Fruit fly (Drosophila melanogaster) whole organism, embryonic: ENCODE data around the gene CG6163.

ENCODE experiments used
- Ada2b ChIP-seq: fragments of 200-800 bp; sonication (Bioruptor generic); IDR thresholded peaks from 2 replicates; pipeline ENCODE4 v1.3.6; 2022; ENCODE audit warnings: missing biosample characterization, missing genetic modification characterization
- Bgb ChIP-seq: fragments of 200-800 bp; sonication (Bioruptor generic); IDR thresholded peaks from 2 replicates; pipeline ENCODE4 v1.3.6; 2022; ENCODE audit warnings: missing biosample characterization, missing genetic modification characterization; ENCODE audit not compliant: partially characterized antibody
- CG10274 ChIP-seq: fragments of 200-800 bp; sonication (Bioruptor generic); optimal IDR thresholded peaks from 3 replicates; lab custom pipeline; 2017; ENCODE audit warnings: missing biosample characterization, mild to moderate bottlenecking, missing genetic modification characterization
- CG10366 ChIP-seq: fragments of 200-800 bp; sonication (Bioruptor generic); IDR thresholded peaks from 2 replicates; pipeline ENCODE4 v1.3.6; 2022; ENCODE audit warnings: missing biosample characterization, missing genetic modification characterization
- CG11398 ChIP-seq: fragments of 200-800 bp; sonication (Bioruptor generic); optimal IDR thresholded peaks from 2 replicates; lab custom pipeline; 2016; ENCODE audit warnings: missing biosample characterization, missing genetic modification characterization
- CG11456 ChIP-seq: fragments of 200-800 bp; sonication (Bioruptor generic); IDR thresholded peaks from 3 replicates; pipeline ENCODE4 v1.3.6; 2022; ENCODE audit warnings: missing biosample characterization, missing genetic modification characterization
- CG13296 ChIP-seq: fragments of 200-800 bp; sonication (Bioruptor generic); optimal IDR thresholded peaks from 3 replicates; lab custom pipeline; 2018; ENCODE audit warnings: missing biosample characterization, mild to moderate bottlenecking, missing genetic modification characterization
- CG13624 ChIP-seq: fragments of 200-800 bp; sonication (Bioruptor generic); optimal IDR thresholded peaks from 2 replicates; lab custom pipeline; 2016; ENCODE audit warnings: missing biosample characterization, missing genetic modification characterization
- CG14860 ChIP-seq: fragments of 200-800 bp; sonication (Bioruptor generic); IDR thresholded peaks from 3 replicates; pipeline ENCODE4 v1.3.6; 2022; ENCODE audit warnings: missing biosample characterization, missing genetic modification characterization; ENCODE audit not compliant: partially characterized antibody
- CG15479 ChIP-seq: fragments of 200-800 bp; sonication (Bioruptor generic); optimal IDR thresholded peaks from 3 replicates; lab custom pipeline; 2019; ENCODE audit warnings: missing biosample characterization, mild to moderate bottlenecking, missing genetic modification characterization, moderate library complexity
- CG1647 ChIP-seq: fragments of 200-800 bp; sonication (Bioruptor generic); optimal IDR thresholded peaks from 3 replicates; lab custom pipeline; 2016; ENCODE audit warnings: missing biosample characterization, missing genetic modification characterization
- CG17186 ChIP-seq: fragments of 200-800 bp; sonication (Bioruptor generic); optimal IDR thresholded peaks from 3 replicates; lab custom pipeline; 2017; ENCODE audit warnings: missing biosample characterization, missing genetic modification reagents, missing genetic modification characterization
- CG17912 ChIP-seq: fragments of 200-800 bp; sonication (Bioruptor generic); optimal IDR thresholded peaks from 2 replicates; lab custom pipeline; 2018; ENCODE audit warnings: missing biosample characterization, mild to moderate bottlenecking, missing genetic modification characterization
- CG2889 ChIP-seq: fragments of 200-800 bp; sonication (Bioruptor generic); IDR thresholded peaks from 3 replicates; pipeline ENCODE4 v1.3.6; 2022; ENCODE audit warnings: missing biosample characterization, missing genetic modification characterization
- CG3065 ChIP-seq: fragments of 200-800 bp; sonication (Bioruptor generic); optimal IDR thresholded peaks from 2 replicates; lab custom pipeline; 2016; ENCODE audit warnings: missing biosample characterization, missing genetic modification characterization
- CG3838 ChIP-seq: fragments of 200-800 bp; sonication (Bioruptor generic); optimal IDR thresholded peaks from 3 replicates; lab custom pipeline; 2016; ENCODE audit warnings: missing biosample characterization, missing genetic modification characterization
- CG4820 ChIP-seq: fragments of 200-800 bp; sonication (Bioruptor generic); optimal IDR thresholded peaks from 3 replicates; lab custom pipeline; 2016; ENCODE audit warnings: missing biosample characterization, missing genetic modification characterization
- CG5953 ChIP-seq: fragments of 200-800 bp; sonication (Bioruptor generic); IDR thresholded peaks from 2 replicates; pipeline ENCODE4 v1.3.6; 2022; ENCODE audit warnings: missing biosample characterization, missing genetic modification characterization
- CG7372 ChIP-seq: fragments of 200-800 bp; sonication (Bioruptor generic); IDR thresholded peaks from 2 replicates; pipeline ENCODE4 v1.3.6; 2022; ENCODE audit warnings: missing biosample characterization, missing genetic modification characterization
- CG7963 ChIP-seq: fragments of 200-800 bp; sonication (Bioruptor generic); IDR thresholded peaks from 3 replicates; pipeline ENCODE4 v1.3.6; 2022; ENCODE audit warnings: missing biosample characterization, missing genetic modification characterization; ENCODE audit not compliant: partially characterized antibody
- CG9932 ChIP-seq: fragments of 200-800 bp; sonication (Bioruptor generic); IDR thresholded peaks from 2 replicates; pipeline ENCODE4 v1.3.6; 2022; ENCODE audit warnings: missing biosample characterization, missing genetic modification characterization
- CTCF ChIP-seq: fragments of 200-800 bp; sonication (Bioruptor generic); optimal IDR thresholded peaks from 2 replicates; lab custom pipeline; 2017; ENCODE audit warnings: missing biosample characterization, mild to moderate bottlenecking, missing genetic modification characterization, moderate library complexity
- Chrac-16 ChIP-seq: fragments of 200-800 bp; sonication (Bioruptor generic); optimal IDR thresholded peaks from 3 replicates; lab custom pipeline; 2016; ENCODE audit warnings: missing biosample characterization, missing genetic modification characterization
- Dad ChIP-seq: fragments of 200-800 bp; sonication (Bioruptor generic); optimal IDR thresholded peaks from 3 replicates; lab custom pipeline; 2016; ENCODE audit warnings: missing biosample characterization, missing genetic modification characterization
- Deaf1 ChIP-seq: fragments of 200-800 bp; optimal IDR thresholded peaks from 3 replicates; lab custom pipeline; 2019; ENCODE audit warnings: missing biosample characterization, mild to moderate bottlenecking, missing genetic modification characterization, moderate library complexity
- Dek ChIP-seq: fragments of 200-800 bp; sonication (Bioruptor generic); optimal IDR thresholded peaks from 3 replicates; lab custom pipeline; 2019; ENCODE audit warnings: missing biosample characterization, mild to moderate bottlenecking, missing genetic modification characterization, moderate library complexity
- Doc2 ChIP-seq: fragments of 200-800 bp; sonication (Bioruptor generic); IDR thresholded peaks from 2 replicates; pipeline ENCODE4 v1.3.6; 2022; ENCODE audit warnings: missing biosample characterization, missing genetic modification characterization
- Ets97D ChIP-seq: fragments of 200-800 bp; sonication (Bioruptor generic); optimal IDR thresholded peaks from 3 replicates; lab custom pipeline; 2016; ENCODE audit warnings: missing biosample characterization, missing genetic modification characterization
- Fer3 ChIP-seq: fragments of 200-800 bp; sonication (Bioruptor generic); optimal IDR thresholded peaks from 2 replicates; lab custom pipeline; 2018; ENCODE audit warnings: missing biosample characterization, mild to moderate bottlenecking, missing genetic modification characterization, moderate library complexity
- H2.0 ChIP-seq: fragments of 200-800 bp; sonication (Bioruptor generic); IDR thresholded peaks from 2 replicates; pipeline ENCODE4 v1.3.6; 2022; ENCODE audit warnings: missing biosample characterization, missing genetic modification characterization
- HLHmδ ChIP-seq: fragments of 200-800 bp; sonication (Bioruptor generic); optimal IDR thresholded peaks from 2 replicates; lab custom pipeline; 2018; ENCODE audit warnings: missing biosample characterization, mild to moderate bottlenecking, missing genetic modification characterization, moderate library complexity
- Lim3 ChIP-seq: fragments of 200-800 bp; sonication (Bioruptor generic); IDR thresholded peaks from 2 replicates; pipeline ENCODE4 v1.3.6; 2022; ENCODE audit warnings: missing biosample characterization, missing genetic modification characterization
- Max ChIP-seq: fragments of 200-800 bp; sonication (Bioruptor generic); optimal IDR thresholded peaks from 2 replicates; lab custom pipeline; 2016; ENCODE audit warnings: missing biosample characterization, mild to moderate bottlenecking, missing genetic modification characterization
- Myb ChIP-seq: fragments of 200-800 bp; sonication (Bioruptor generic); optimal IDR thresholded peaks from 2 replicates; lab custom pipeline; 2016; ENCODE audit warnings: missing biosample characterization, missing genetic modification characterization
- Oaz ChIP-seq: fragments of 200-800 bp; sonication (Bioruptor generic); IDR thresholded peaks from 2 replicates; pipeline ENCODE4 v1.3.6; 2022; ENCODE audit warnings: missing biosample characterization, missing genetic modification characterization
- Trl ChIP-seq, 3 experiments: fragments of >200 bp in 2 of 3; fragments of 200-800 bp in 1 of 3; sonication (Bioruptor generic) in 1 of 3; optimal IDR thresholded peaks; 2 replicates in 1 of 3; 3 replicates in 2 of 3; lab custom pipeline; 2016 to 2017; ENCODE audit warnings: missing biosample characterization in 1 of 3, missing genetic modification characterization in 1 of 3
- bab2 ChIP-seq: fragments of 200-800 bp; sonication (Bioruptor generic); optimal IDR thresholded peaks from 2 replicates; lab custom pipeline; 2016; ENCODE audit warnings: missing biosample characterization, missing genetic modification characterization
- dysf ChIP-seq: fragments of 200-800 bp; sonication (Bioruptor generic); IDR thresholded peaks from 3 replicates; pipeline ENCODE4 v1.3.6; 2022; ENCODE audit warnings: missing biosample characterization, missing genetic modification characterization
- eve ChIP-seq, 2 experiments: fragments of >200 bp; optimal IDR thresholded peaks; 2 replicates each; lab custom pipeline; 2017; ENCODE audit warnings: missing biosample characterization in 2 of 2, missing genetic modification characterization in 2 of 2
- gcm ChIP-seq: fragments of 200-800 bp; sonication (Bioruptor generic); optimal IDR thresholded peaks from 2 replicates; lab custom pipeline; 2019; ENCODE audit warnings: missing biosample characterization, mild to moderate bottlenecking, missing genetic modification characterization, moderate library complexity
- gcm2 ChIP-seq: fragments of 200-800 bp; sonication (Bioruptor generic); optimal IDR thresholded peaks from 2 replicates; lab custom pipeline; 2016; ENCODE audit warnings: missing biosample characterization, missing genetic modification characterization
- gem ChIP-seq: fragments of 200-800 bp; sonication (Bioruptor generic); optimal IDR thresholded peaks from 2 replicates; lab custom pipeline; 2019; ENCODE audit warnings: missing biosample characterization, mild to moderate bottlenecking, missing genetic modification characterization, moderate library complexity
- grn ChIP-seq: fragments of 200-800 bp; sonication (Bioruptor generic); optimal IDR thresholded peaks from 3 replicates; lab custom pipeline; 2017; ENCODE audit warnings: missing biosample characterization, missing genetic modification characterization
- hbn ChIP-seq: fragments of 200-800 bp; sonication (Bioruptor generic); IDR thresholded peaks from 2 replicates; pipeline ENCODE4 v1.3.6; 2022; ENCODE audit warnings: missing biosample characterization, missing genetic modification characterization; ENCODE audit not compliant: partially characterized antibody
- nerfin-2 ChIP-seq: fragments of 200-800 bp; sonication (Bioruptor generic); IDR thresholded peaks from 2 replicates; pipeline ENCODE4 v1.3.6; 2022; ENCODE audit warnings: missing biosample characterization, missing genetic modification characterization; ENCODE audit not compliant: partially characterized antibody
- org-1 ChIP-seq: fragments of 200-800 bp; sonication (Bioruptor generic); optimal IDR thresholded peaks from 2 replicates; lab custom pipeline; 2017; ENCODE audit warnings: missing biosample characterization, missing genetic modification characterization
- phol ChIP-seq: fragments of 200-800 bp; sonication (Bioruptor generic); optimal IDR thresholded peaks from 3 replicates; lab custom pipeline; 2018; ENCODE audit warnings: missing biosample characterization, mild to moderate bottlenecking, missing genetic modification characterization, moderate library complexity
- schlank ChIP-seq: fragments of 200-800 bp; sonication (Bioruptor generic); optimal IDR thresholded peaks from 2 replicates; lab custom pipeline; 2018; ENCODE audit warnings: missing biosample characterization, mild to moderate bottlenecking, missing genetic modification characterization
- scrt ChIP-seq: fragments of 200-800 bp; sonication (Bioruptor generic); optimal IDR thresholded peaks from 2 replicates; lab custom pipeline; 2018; ENCODE audit warnings: missing biosample characterization, mild to moderate bottlenecking, missing genetic modification characterization, moderate library complexity
- slp2 ChIP-seq: fragments of 200-800 bp; sonication (Bioruptor generic); optimal IDR thresholded peaks from 2 replicates; lab custom pipeline; 2016; ENCODE audit warnings: missing biosample characterization, missing genetic modification characterization
- tin ChIP-seq: fragments of 200-800 bp; sonication (Bioruptor generic); optimal IDR thresholded peaks from 3 replicates; lab custom pipeline; 2016; ENCODE audit warnings: missing biosample characterization, missing genetic modification characterization
- wor ChIP-seq: fragments of 200-800 bp; sonication (Bioruptor generic); IDR thresholded peaks from 2 replicates; pipeline ENCODE4 v1.3.6; 2022; ENCODE audit warnings: missing biosample characterization, missing genetic modification characterization

The CG6163 gene

dm6 chr3L:11375304-11375703, 10.6 kb upstream of the CG6163 start (continued):
- no peak for TF ChIP-seq Lim3 (GFP tag; lab: Robert Waterston, UW)
- TF ChIP-seq Max (GFP tag; lab: Kevin White, UChicago): peak; percentile 53
- TF ChIP-seq scrt (GFP tag; lab: Kevin White, UChicago): peak; percentile 25
- TF ChIP-seq gem (tag; lab: Kevin White, UChicago): peak; percentile 88
- TF ChIP-seq Myb (GFP tag; lab: Kevin White, UChicago): no peak
- TF ChIP-seq Deaf1 (tag; lab: Kevin White, UChicago): peak; percentile 37
- peak; percentile 33 for TF ChIP-seq slp2 (GFP tag; lab: Kevin White, UChicago)
- peak; percentile 32 for TF ChIP-seq CG10274
- TF ChIP-seq Bgb (GFP tag; lab: Robert Waterston, UW): no peak
- peak; percentile 73 for TF ChIP-seq CG4820 (GFP tag; lab: Kevin White, UChicago)
- peak; percentile 70 for TF ChIP-seq gcm (GFP tag; lab: Kevin White, UChicago)
- no peak for TF ChIP-seq Trl (optimal IDR thresholded peaks at IDR 0.05; lab: Kevin White, UChicago)
- peak; percentile 38 for TF ChIP-seq Trl (GFP tag; optimal IDR thresholded peaks at IDR 0.05; lab: Kevin White, UChicago)
- TF ChIP-seq CG17912 (GFP tag; lab: Kevin White, UChicago): no peak
- TF ChIP-seq H2.0 (GFP tag; lab: Robert Waterston, UW): peak; percentile 40; the same call in 1 of the 2 replicates
- peak; percentile 0 for TF ChIP-seq CG11398
- TF ChIP-seq CG15479 (GFP tag; lab: Kevin White, UChicago): no peak
- peak; percentile 42 for TF ChIP-seq org-1 (GFP tag; lab: Kevin White, UChicago)
- TF ChIP-seq grn: no peak
- TF ChIP-seq Fer3 (tag; lab: Kevin White, UChicago): peak; percentile 5
- no peak for TF ChIP-seq CG9932 (GFP tag; lab: Robert Waterston, UW)
- TF ChIP-seq CG7963: no peak
- no peak for TF ChIP-seq Oaz
- TF ChIP-seq CG2889 (GFP tag; lab: Robert Waterston, UW): no peak
- peak; percentile 46 for TF ChIP-seq bab2 (GFP tag; lab: Kevin White, UChicago)
- peak; percentile 42; the same call in 1 of the 2 replicates for TF ChIP-seq CG10366
- TF ChIP-seq CG13296 (GFP tag; lab: Kevin White, UChicago): no peak
- TF ChIP-seq CG7372 (GFP tag; lab: Robert Waterston, UW): no peak
- peak; percentile 80 for TF ChIP-seq phol (tag; lab: Kevin White, UChicago)
- TF ChIP-seq Ada2b (GFP tag; lab: Robert Waterston, UW): peak; percentile 39
- no peak for TF ChIP-seq schlank
- peak in 1 of 2 experiments; percentile 18 for TF ChIP-seq eve (GFP tag; optimal IDR thresholded peaks at IDR 0.05; lab: Kevin White, UChicago)
- no peak for TF ChIP-seq CG14860 (GFP tag; lab: Robert Waterston, UW)
- TF ChIP-seq wor (GFP tag; lab: Robert Waterston, UW): peak; percentile 40; the same call in 1 of the 2 replicates
- peak; percentile 49 for TF ChIP-seq CG1647 (GFP tag; lab: Kevin White, UChicago)
- TF ChIP-seq tin (GFP tag; lab: Kevin White, UChicago): peak; percentile 69
- no peak for TF ChIP-seq CG5953 (GFP tag; lab: Robert Waterston, UW)
- TF ChIP-seq dysf (GFP tag; lab: Robert Waterston, UW): peak; percentile 64
- TF ChIP-seq CG3838 (GFP tag; lab: Kevin White, UChicago): no peak
- no peak for TF ChIP-seq CG13624
- peak; percentile 41 for TF ChIP-seq CG3065
- no peak for TF ChIP-seq Ets97D
- peak; percentile 67 for TF ChIP-seq Chrac-16 (GFP tag; lab: Kevin White, UChicago)
- TF ChIP-seq Doc2 (GFP tag; lab: Robert Waterston, UW): no peak
- no peak for TF ChIP-seq CG11456
- no peak for TF ChIP-seq hbn (GFP tag; lab: Robert Waterston, UW)
- no peak for TF ChIP-seq Dek (tag; lab: Kevin White, UChicago)
- no peak for TF ChIP-seq gcm2 (GFP tag; lab: Kevin White, UChicago)
- no peak for TF ChIP-seq HLHmδ (GFP tag; lab: Kevin White, UChicago)
- TF ChIP-seq CG17186: peak; percentile 4
- no peak for TF ChIP-seq nerfin-2 (GFP tag; lab: Robert Waterston, UW)
- TF ChIP-seq Dad (GFP tag; lab: Kevin White, UChicago): peak; percentile 8
- peak; percentile 26 for TF ChIP-seq CTCF (GFP tag; lab: Kevin White, UChicago)
